Fruit fly (Drosophila melanogaster): ENCODE results near the gene ntc.

The ntc gene

dm6 chr3L:3770823-3771222, 35.4 kb downstream of the ntc start (continued):
- TF ChIP-seq MBD-R2 (GFP tag; IDR thresholded peaks at IDR 0.05) (peak; percentile 17; the same call in 1 of the 2 replicates), Tbp (GFP tag; optimal IDR thresholded peaks at IDR 0.05) (no peak), Camta (GFP tag; optimal IDR thresholded peaks at IDR 0.05) (no peak), Fer2 (tag; optimal IDR thresholded peaks at IDR 0.05) (no peak), CG17186 (GFP tag; optimal IDR thresholded peaks at IDR 0.05) (no peak), HmgZ (tag; optimal IDR thresholded peaks at IDR 0.05) (peak; percentile 44), onecut (GFP tag; IDR thresholded peaks at IDR 0.05) (no peak), Gug (GFP tag; IDR thresholded peaks at IDR 0.05) (no peak), CG18619 (GFP tag; optimal IDR thresholded peaks at IDR 0.05) (peak; percentile 49), CG4328 (GFP tag; optimal IDR thresholded peaks at IDR 0.05) (no peak), Dbx (GFP tag; IDR thresholded peaks at IDR 0.05) (peak; percentile 57; the same call in 2 of the 3 replicates), Ada2b (GFP tag; IDR thresholded peaks at IDR 0.05) (0 out of 2 replicates have a peak, but pooled peaks have one; percentile 36), caup (GFP tag; optimal IDR thresholded peaks at IDR 0.05; ENCODE audit: severe bottlenecking) (peak; percentile 52), Dek (tag; optimal IDR thresholded peaks at IDR 0.05) (peak; percentile 37), CG11247 (GFP tag; IDR thresholded peaks at IDR 0.05) (peak; percentile 16; the same call in 1 of the 2 replicates), CG13296 (GFP tag; optimal IDR thresholded peaks at IDR 0.05) (no peak), ttk (GFP tag; IDR thresholded peaks at IDR 0.05) (0 out of 2 replicates have a peak, but pooled peaks have one; percentile 16), org-1 (GFP tag; optimal IDR thresholded peaks at IDR 0.05) (peak; percentile 6), CG10462 (GFP tag; optimal IDR thresholded peaks at IDR 0.05) (no peak), pzg (GFP tag; optimal IDR thresholded peaks at IDR 0.05) (no peak), CG12744 (GFP tag; optimal IDR thresholded peaks at IDR 0.05) (no peak), Pdp1 (GFP tag; optimal IDR thresholded peaks at IDR 0.05) (peak in 1 of 2 experiments; percentile 40), CG10979 (tag; optimal IDR thresholded peaks at IDR 0.05) (no peak), CG15269 (tag; optimal IDR thresholded peaks at IDR 0.05) (peak; percentile 62), Eip74EF (GFP tag; optimal IDR thresholded peaks at IDR 0.05) (no peak), CG18011 (GFP tag; optimal IDR thresholded peaks at IDR 0.05) (peak; percentile 39), Bteb2 (GFP tag; optimal IDR thresholded peaks at IDR 0.05) (peak; percentile 37), fd64A (GFP tag; optimal IDR thresholded peaks at IDR 0.05) (no peak), twi (tag; optimal IDR thresholded peaks at IDR 0.05) (no peak), CG42726 (GFP tag; IDR thresholded peaks at IDR 0.05; ENCODE audit: partially characterized antibody) (no peak), CG13775 (GFP tag; optimal IDR thresholded peaks at IDR 0.05) (peak; percentile 35), NFAT (GFP tag; IDR thresholded peaks at IDR 0.05) (no peak), Sry-δ (GFP tag; optimal IDR thresholded peaks at IDR 0.05) (no peak), chif (GFP tag; optimal IDR thresholded peaks at IDR 0.05) (no peak), ranshi (GFP tag; IDR thresholded peaks at IDR 0.05) (peak; percentile 50), Med (GFP tag) (peak; percentile 90), Taf1 (GFP tag; IDR thresholded peaks at IDR 0.05) (0 out of 2 replicates have a peak, but pooled peaks have one; percentile 16), stwl (tag; optimal IDR thresholded peaks at IDR 0.05) (no peak), chm (GFP tag; IDR thresholded peaks at IDR 0.05) (no peak), dmrt99B (tag; optimal IDR thresholded peaks at IDR 0.05) (peak; percentile 48), CG12219 (GFP tag; optimal IDR thresholded peaks at IDR 0.05) (no peak), CG17829 (tag; optimal IDR thresholded peaks at IDR 0.05) (no peak), bowl (GFP tag; IDR thresholded peaks at IDR 0.05) (no peak), CG1792 (GFP tag; optimal IDR thresholded peaks at IDR 0.05) (no peak), CG7839 (tag; optimal IDR thresholded peaks at IDR 0.05) (peak; percentile 61), dysf (GFP tag; IDR thresholded peaks at IDR 0.05) (peak; percentile 73), Scr (GFP tag; IDR thresholded peaks at IDR 0.05; ENCODE audit: partially characterized antibody) (no peak), Atf-2 (GFP tag; optimal IDR thresholded peaks at IDR 0.05) (peak; percentile 29), CG34376 (GFP tag; optimal IDR thresholded peaks at IDR 0.05) (no peak), chinmo (GFP tag; IDR thresholded peaks at IDR 0.05; ENCODE audit: partially characterized antibody) (no peak)
